Fruit fly (Drosophila melanogaster) whole organism, prepupa: ENCODE measurements around the gene CG14667.

Source experiments
- CG15336 ChIP-seq: fragments of 200-800 bp; sonication (Bioruptor generic); IDR thresholded peaks from 2 replicates; pipeline ENCODE4 v1.3.6; 2022; ENCODE audit warnings: missing biosample characterization, missing genetic modification characterization
- CG32006 ChIP-seq: fragments of 200-800 bp; sonication (Bioruptor generic); optimal IDR thresholded peaks from 3 replicates; lab custom pipeline; 2017; ENCODE audit warnings: missing biosample characterization, mild to moderate bottlenecking, missing genetic modification characterization
- Eip75B ChIP-seq: fragments of 200-800 bp; sonication (Bioruptor generic); optimal IDR thresholded peaks from 3 replicates; lab custom pipeline; 2016; ENCODE audit warnings: missing biosample characterization, missing genetic modification characterization
- Eip78C ChIP-seq: fragments of 200-800 bp; sonication (Bioruptor generic); peaks from one replicate; lab custom pipeline; 2016; ENCODE audit warnings: missing biosample characterization, missing genetic modification characterization
- Gug ChIP-seq: fragments of 200-800 bp; sonication (Bioruptor generic); IDR thresholded peaks from 2 replicates; pipeline ENCODE4 v1.3.6; 2022; ENCODE audit warnings: missing biosample characterization, missing genetic modification characterization
- Hr39 ChIP-seq: fragments of 200-800 bp; sonication (Bioruptor generic); optimal IDR thresholded peaks from 2 replicates; lab custom pipeline; 2016; ENCODE audit warnings: missing biosample characterization, missing genetic modification characterization
- Hr4 ChIP-seq: fragments of 200-800 bp; sonication (Bioruptor generic); optimal IDR thresholded peaks from 3 replicates; lab custom pipeline; 2016; ENCODE audit warnings: missing biosample characterization, missing genetic modification characterization
- Lpt ChIP-seq: fragments of 200-800 bp; sonication (Bioruptor generic); optimal IDR thresholded peaks from 3 replicates; lab custom pipeline; 2016; ENCODE audit warnings: missing biosample characterization, missing genetic modification characterization
- eg ChIP-seq: fragments of 200-800 bp; sonication (Bioruptor generic); IDR thresholded peaks from 3 replicates; pipeline ENCODE4 v1.3.6; 2022; ENCODE audit warnings: missing biosample characterization, missing genetic modification characterization

DNA sequence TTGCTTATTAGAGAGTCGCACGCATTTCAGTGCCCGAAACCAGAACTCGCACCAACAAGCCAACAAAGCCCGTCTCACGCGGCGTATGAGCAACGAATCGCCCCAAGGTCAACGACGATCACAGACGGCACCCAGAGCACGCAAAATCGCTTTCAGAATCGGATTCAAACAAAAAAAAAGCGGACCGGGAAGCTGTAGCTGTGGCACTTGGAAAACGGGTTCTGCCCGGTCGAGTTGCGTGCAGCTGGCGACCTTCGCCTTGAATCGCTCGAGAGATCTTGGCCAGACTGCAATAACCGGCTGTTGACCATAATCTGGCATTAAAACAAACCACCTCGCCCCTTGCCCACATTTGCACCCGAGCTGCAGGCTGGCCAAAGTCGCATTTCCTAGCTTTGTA is 11.4 kb upstream of the CG14667 start:
- TF ChIP-seq CG32006 (GFP tag; lab: Kevin White, UChicago): no peak
- no peak for TF ChIP-seq Hr4
- TF ChIP-seq Hr39: peak; percentile 35
- TF ChIP-seq CG15336 (GFP tag; lab: Robert Waterston, UW): no peak
- TF ChIP-seq Lpt: peak; percentile 47
- no peak; the same call in 2 of the 3 replicates for TF ChIP-seq eg (GFP tag; lab: Robert Waterston, UW)
- peak; percentile 25 for TF ChIP-seq Eip78C (GFP tag; lab: Kevin White, UChicago)
- no peak for TF ChIP-seq Gug
- TF ChIP-seq Eip75B: peak; percentile 68
